Worm (Caenorhabditis elegans): ENCODE results near the gene H01M10.2.

ce11 chrX:2593703-2594102 lies 8.1 kb upstream of the H01M10.2 start, which contains the start of the genes nhr-40 and T03G6.7:
- TF ChIP-seq nhr-237 (tag; optimal IDR thresholded peaks at IDR 0.05) (no peak), nhr-25 (tag; optimal IDR thresholded peaks at IDR 0.05) (no peak), nhr-11 (tag; optimal IDR thresholded peaks at IDR 0.05) (no peak), unc-39 (tag; optimal IDR thresholded peaks at IDR 0.05) (no peak), lin-39 (tag; optimal IDR thresholded peaks at IDR 0.05) (no peak), nhr-67 (tag; optimal IDR thresholded peaks at IDR 0.05) (no peak), aly-2 (tag; optimal IDR thresholded peaks at IDR 0.05) (no peak), unc-62 (GFP tag; optimal IDR thresholded peaks at IDR 0.05) (no peak), pha-4 (tag; optimal IDR thresholded peaks at IDR 0.05) (no peak), daf-12 (tag; optimal IDR thresholded peaks at IDR 0.05) (no peak), jun-1 (tag; optimal IDR thresholded peaks at IDR 0.05) (no peak), R02D3.7 (tag; optimal IDR thresholded peaks at IDR 0.05) (no peak)
